Worm (Caenorhabditis elegans) whole organism, dauer: Measurements from ENCODE around the gene exh-1.

ENCODE experiments used
- unc-62 ChIP-seq: sonication (generic microtip); optimal IDR thresholded peaks from 2 replicates; lab custom pipeline; 2017; ENCODE audit warnings: missing biosample characterization, missing genetic modification reagents, missing genetic modification characterization

exh-1 gene

ce11 chrV:3145241-3145640 is 11.6 kb upstream of the exh-1 start:
- no peak for TF ChIP-seq unc-62 (GFP tag; lab: Kevin White, UChicago)

- no peak for TF ChIP-seq unc-62 (GFP tag; lab: Kevin White, UChicago)
Measured at ce11 chrV:3146932-3147331, 10.0 kb upstream of the exh-1 start, which contains the start of gene srab-11. Gene srab-11 (minus strand): TSS chrV:3147032.

ce11 chrV:3149910-3150428 is 6.9 kb upstream of the exh-1 start:
- TF ChIP-seq unc-62 (GFP tag; lab: Kevin White, UChicago), result no peak

ce11 chrV:3151862-3152261 is 5.0 kb upstream of the exh-1 start, which contains the start of gene srab-6:
Gene srab-6 (minus strand): TSS chrV:3151962.
- no peak for TF ChIP-seq unc-62 (GFP tag; lab: Kevin White, UChicago)

ce11 chrV:3155072-3155471 is 1.8 kb upstream of the exh-1 start, which contains the start of gene srab-7:
Gene srab-7 (minus strand): TSS chrV:3155172.
- no peak for TF ChIP-seq unc-62 (GFP tag; lab: Kevin White, UChicago)

- TF ChIP-seq unc-62 (GFP tag; lab: Kevin White, UChicago), result no peak
Measured at ce11 chrV:3158379-3158778, 1.5 kb downstream of the exh-1 start.

ce11 chrV:3159252-3159651 is 2.4 kb downstream of the exh-1 start, which contains the start of gene C36C5.12:
Gene C36C5.12 (minus strand): TSS chrV:3159352.
- no peak for TF ChIP-seq unc-62 (GFP tag; lab: Kevin White, UChicago)

ce11 chrV:3162299-3162698 is 5.4 kb downstream of the exh-1 start:
- TF ChIP-seq unc-62 (GFP tag; lab: Kevin White, UChicago), result no peak

ce11 chrV:3163143-3163542 is 6.3 kb downstream of the exh-1 start:
- no peak for TF ChIP-seq unc-62 (GFP tag; lab: Kevin White, UChicago)

ce11 chrV:3165438-3165837 is 8.6 kb downstream of the exh-1 start, which contains the start of gene C36C5.14:
Gene C36C5.14 (minus strand): TSS chrV:3165538.
- no peak for TF ChIP-seq unc-62 (GFP tag; lab: Kevin White, UChicago)

ce11 chrV:3166260-3166659 is 9.4 kb downstream of the exh-1 start, which contains the start of gene C36C5.4:
Gene C36C5.4 (plus strand): TSS chrV:3166560.
- no peak for TF ChIP-seq unc-62 (GFP tag; lab: Kevin White, UChicago)

- TF ChIP-seq unc-62 (GFP tag; lab: Kevin White, UChicago), result no peak
Measured at ce11 chrV:3168650-3169049, 11.8 kb downstream of the exh-1 start, which contains the start of gene C36C5.15. Gene C36C5.15 (minus strand): TSS chrV:3168750.

- TF ChIP-seq unc-62 (GFP tag; lab: Kevin White, UChicago), result no peak
Measured at ce11 chrV:3169838-3170237, 13.0 kb downstream of the exh-1 start, which contains the start of gene srbc-6. Gene srbc-6 (plus strand): TSS chrV:3170138.

- no peak for TF ChIP-seq unc-62 (GFP tag; lab: Kevin White, UChicago)
Measured at ce11 chrV:3171625-3172024, 14.7 kb downstream of the exh-1 start.

ce11 chrV:3176161-3176560 is 19.3 kb downstream of the exh-1 start, which contains the start of gene srab-8:
Gene srab-8 (plus strand): TSS chrV:3176461.
- TF ChIP-seq unc-62 (GFP tag; lab: Kevin White, UChicago), result no peak

- TF ChIP-seq unc-62 (GFP tag; lab: Kevin White, UChicago), result no peak
Measured at ce11 chrV:3185855-3186254, 29.0 kb downstream of the exh-1 start.

- TF ChIP-seq unc-62 (GFP tag; lab: Kevin White, UChicago), result no peak
Measured at ce11 chrV:3188043-3188442, 31.2 kb downstream of the exh-1 start, which contains the start of gene lag-2. Gene lag-2 (plus strand): TSS chrV:3188343.
